Worm (Caenorhabditis elegans) whole organism, mixed stage, embryonic: Measurements from ENCODE around the gene spp-27.

Experiments
- M03D4.4 ChIP-seq: sonication (generic microtip); optimal IDR thresholded peaks from 2 replicates; lab custom pipeline; 2017; ENCODE audit warnings: mild to moderate bottlenecking, missing genetic modification characterization, missing compliant biosample characterization
- blmp-1 ChIP-seq: fragments of 150-350 bp; optimal IDR thresholded peaks from 2 replicates; lab custom pipeline; 2014; ENCODE audit warnings: missing biosample characterization, missing genetic modification characterization
- ceh-39 ChIP-seq: fragments of 150-350 bp; optimal IDR thresholded peaks from 2 replicates; lab custom pipeline; 2014; ENCODE audit warnings: missing biosample characterization, missing genetic modification characterization
- ces-1 ChIP-seq: fragments of 150-350 bp; optimal IDR thresholded peaks from 2 replicates; lab custom pipeline; 2014; ENCODE audit warnings: missing biosample characterization, missing genetic modification reagents, missing genetic modification characterization
- cnd-1 ChIP-seq: fragments of 200-800 bp; sonication (Bioruptor generic); optimal IDR thresholded peaks from 2 replicates; lab custom pipeline; 2018; ENCODE audit warnings: mild to moderate bottlenecking, missing genetic modification characterization, missing compliant biosample characterization
- drap-1 ChIP-seq: fragments of 200-800 bp; sonication (Bioruptor generic); optimal IDR thresholded peaks from 3 replicates; lab custom pipeline; 2018; ENCODE audit warnings: mild to moderate bottlenecking, missing genetic modification characterization, missing compliant biosample characterization
- elt-1 ChIP-seq: sonication (generic microtip); optimal IDR thresholded peaks from 2 replicates; lab custom pipeline; 2017; ENCODE audit warnings: missing genetic modification characterization, mild to moderate bottlenecking, missing compliant biosample characterization, antibody characterized with exemption, moderate library complexity, borderline replicate concordance; ENCODE audit not compliant: insufficient read depth
- elt-3 ChIP-seq: fragments of 150-350 bp; optimal IDR thresholded peaks from 2 replicates; lab custom pipeline; 2014; ENCODE audit warnings: missing biosample characterization, missing genetic modification characterization
- flh-1 ChIP-seq: fragments of 200-800 bp; sonication (Bioruptor generic); optimal IDR thresholded peaks from 2 replicates; lab custom pipeline; 2018; ENCODE audit warnings: mild to moderate bottlenecking, missing genetic modification characterization, moderate library complexity, missing compliant biosample characterization
- ham-2 ChIP-seq: fragments of 200-800 bp; sonication (Bioruptor generic); optimal IDR thresholded peaks from 2 replicates; lab custom pipeline; 2018; ENCODE audit warnings: mild to moderate bottlenecking, missing genetic modification characterization, missing compliant biosample characterization
- hlh-1 ChIP-seq: fragments of 150-350 bp; optimal IDR thresholded peaks from 2 replicates; lab custom pipeline; 2014; ENCODE audit warnings: missing biosample characterization, missing genetic modification reagents, missing genetic modification characterization
- lin-32 ChIP-seq: fragments of 200-800 bp; sonication (Bioruptor generic); optimal IDR thresholded peaks from 2 replicates; lab custom pipeline; 2018; ENCODE audit warnings: mild to moderate bottlenecking, missing genetic modification characterization, missing compliant biosample characterization
- lsy-2 ChIP-seq: fragments of 150-350 bp; optimal IDR thresholded peaks from 2 replicates; lab custom pipeline; 2014; ENCODE audit warnings: missing biosample characterization, missing genetic modification characterization
- mab-5 ChIP-seq: fragments of 150-350 bp; optimal IDR thresholded peaks from 2 replicates; lab custom pipeline; 2014; ENCODE audit warnings: missing biosample characterization, missing genetic modification characterization
- mep-1 ChIP-seq: fragments of 150-350 bp; optimal IDR thresholded peaks from 2 replicates; lab custom pipeline; 2017; ENCODE audit warnings: missing biosample characterization, missing genetic modification reagents, missing genetic modification characterization, inconsistent platforms
- nhr-237 ChIP-seq: fragments of 150-350 bp; optimal IDR thresholded peaks from 2 replicates; lab custom pipeline; 2014; ENCODE audit warnings: missing biosample characterization, missing genetic modification characterization
- nhr-76 ChIP-seq: sonication (generic microtip); optimal IDR thresholded peaks from 2 replicates; lab custom pipeline; 2017; ENCODE audit warnings: missing biosample characterization, missing genetic modification characterization
- pha-4 ChIP-seq: fragments of 150-350 bp; optimal IDR thresholded peaks from 2 replicates; lab custom pipeline; 2018; ENCODE audit warnings: missing biosample characterization, missing genetic modification reagents, missing genetic modification characterization
- sem-2 ChIP-seq: fragments of 200-800 bp; sonication (Bioruptor generic); optimal IDR thresholded peaks from 2 replicates; lab custom pipeline; 2018; ENCODE audit warnings: mild to moderate bottlenecking, missing genetic modification characterization, missing compliant biosample characterization
- snpc-4 ChIP-seq: fragments of 150-350 bp; optimal IDR thresholded peaks from 2 replicates; lab custom pipeline; 2014; ENCODE audit warnings: missing biosample characterization, missing genetic modification characterization
- tbx-8 ChIP-seq: fragments of 200-800 bp; sonication (Bioruptor generic); optimal IDR thresholded peaks from 2 replicates; lab custom pipeline; 2018; ENCODE audit warnings: mild to moderate bottlenecking, missing genetic modification characterization, moderate library complexity, missing compliant biosample characterization
- unc-120 ChIP-seq: sonication (generic microtip); optimal IDR thresholded peaks from 2 replicates; lab custom pipeline; 2017; ENCODE audit warnings: missing genetic modification characterization, missing compliant biosample characterization; ENCODE audit not compliant: poor library complexity, severe bottlenecking
- unc-39 ChIP-seq: fragments of 150-350 bp; optimal IDR thresholded peaks from 2 replicates; lab custom pipeline; 2014; ENCODE audit warnings: missing biosample characterization, missing genetic modification characterization
- unc-62 ChIP-seq: fragments of 150-350 bp; optimal IDR thresholded peaks from 2 replicates; lab custom pipeline; 2014; ENCODE audit warnings: missing biosample characterization, missing genetic modification reagents, missing genetic modification characterization
- zip-8 ChIP-seq: fragments of 150-350 bp; optimal IDR thresholded peaks from 2 replicates; lab custom pipeline; 2014; ENCODE audit warnings: missing biosample characterization, missing genetic modification characterization
- ztf-11 ChIP-seq: fragments of 150-350 bp; optimal IDR thresholded peaks from 2 replicates; lab custom pipeline; 2014; ENCODE audit warnings: missing biosample characterization, missing genetic modification characterization

Gene spp-27

ce11 chrV:6522879-6523497, 33.9 kb downstream of the spp-27 start:
- TF ChIP-seq mab-5 (tag; lab: Kevin White, UChicago) = no peak
- no peak for TF ChIP-seq ces-1 (GFP tag; lab: Kevin White, UChicago)
- no peak for TF ChIP-seq elt-3
- TF ChIP-seq lin-32 = no peak
- no peak for TF ChIP-seq hlh-1 (tag; lab: Kevin White, UChicago)
- no peak for TF ChIP-seq unc-62 (GFP tag; lab: Kevin White, UChicago)
- no peak for TF ChIP-seq zip-8
- no peak for TF ChIP-seq drap-1 (GFP tag; lab: Kevin White, UChicago)
- TF ChIP-seq cnd-1 (tag; lab: Kevin White, UChicago) = no peak
- no peak for TF ChIP-seq unc-120 (tag; lab: Kevin White, UChicago)
- TF ChIP-seq lsy-2 (tag; lab: Kevin White, UChicago) = no peak
- no peak for TF ChIP-seq flh-1 (GFP tag; lab: Kevin White, UChicago)
- no peak for TF ChIP-seq ham-2 (GFP tag; lab: Kevin White, UChicago)
- TF ChIP-seq nhr-76 = no peak
- TF ChIP-seq elt-1 = no peak
- TF ChIP-seq snpc-4 (tag; lab: Kevin White, UChicago) = no peak
- TF ChIP-seq nhr-237 = no peak
- TF ChIP-seq sem-2 (GFP tag; lab: Kevin White, UChicago) = no peak
- TF ChIP-seq, all 35 proteins: peak for 0

DNA sequence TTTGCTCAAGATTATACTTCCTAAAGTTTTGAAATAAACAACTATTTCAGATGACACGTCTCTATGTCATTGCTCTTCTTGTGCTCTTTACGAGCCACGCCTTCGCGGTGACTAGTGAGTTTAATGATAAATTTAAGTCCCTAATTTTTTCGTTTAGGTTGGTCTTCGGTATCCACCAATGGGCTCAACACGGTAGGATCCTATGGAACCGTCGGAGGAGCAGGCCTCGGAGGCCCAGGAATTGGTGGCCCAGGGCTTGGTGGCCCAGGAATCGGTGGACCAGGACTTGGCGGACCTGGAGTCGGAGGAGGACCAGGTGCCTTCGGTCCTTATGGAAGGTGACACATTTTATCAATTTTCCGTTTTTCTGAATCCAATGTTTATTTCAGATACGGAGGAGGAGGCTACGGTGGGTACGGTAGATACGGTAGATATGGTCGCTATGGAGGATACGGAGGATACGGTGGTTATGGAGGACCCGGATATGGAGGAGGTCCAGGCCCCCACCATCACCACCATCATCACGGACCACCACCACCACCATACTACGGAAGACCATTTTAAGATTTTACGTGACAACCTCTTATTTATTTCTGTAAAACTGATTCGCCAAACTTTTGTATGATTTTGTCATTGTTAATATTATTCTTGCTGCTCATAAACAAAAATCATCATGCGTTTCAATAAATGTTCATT, 36.4 kb downstream of the spp-27 start, which contains the start of the genes F46E10.2 and F46E10.18:
Gene F46E10.2 (plus strand): TSS at position 51 of the 696 bp plus-strand sequence.
Gene F46E10.18 (plus strand): TSS at position 646 of the 696 bp plus-strand sequence.
- TF ChIP-seq unc-39 (tag; lab: Kevin White, UChicago) (no peak), lsy-2 (tag; lab: Kevin White, UChicago) (no peak), mep-1 (tag; lab: Kevin White, UChicago) (no peak), nhr-76 (no peak), mab-5 (tag; lab: Kevin White, UChicago) (no peak), ceh-39 (tag; lab: Kevin White, UChicago) (no peak), M03D4.4 (tag; lab: Kevin White, UChicago) (no peak), ztf-11 (tag; lab: Kevin White, UChicago) (no peak), blmp-1 (tag; lab: Kevin White, UChicago) (no peak), flh-1 (GFP tag; lab: Kevin White, UChicago) (no peak), sem-2 (GFP tag; lab: Kevin White, UChicago) (no peak), tbx-8 (no peak)

ce11 chrV:6518225-6518396, 38.8 kb downstream of the spp-27 start, which contains the start of gene F46E10.3:
TSS of gene F46E10.3 (plus strand) at chrV:6518297.
- TF ChIP-seq blmp-1 (tag; lab: Kevin White, UChicago) (no peak), elt-1 (no peak), ces-1 (GFP tag; lab: Kevin White, UChicago) (no peak), zip-8 (no peak), unc-39 (tag; lab: Kevin White, UChicago) (no peak), mep-1 (tag; lab: Kevin White, UChicago) (no peak)

ce11 chrV:6517305-6518224, 39.4 kb downstream of the spp-27 start:
- TF ChIP-seq hlh-1 (tag; lab: Kevin White, UChicago) = peak; percentile 20
- TF ChIP-seq elt-1 = no peak
- no peak for TF ChIP-seq drap-1 (GFP tag; lab: Kevin White, UChicago)
- TF ChIP-seq ham-2 (GFP tag; lab: Kevin White, UChicago) = no peak
- no peak for TF ChIP-seq pha-4 (tag; lab: Kevin White, UChicago)
- TF ChIP-seq unc-120 (tag; lab: Kevin White, UChicago) = peak; percentile 2
- no peak for TF ChIP-seq mep-1 (tag; lab: Kevin White, UChicago)
- no peak for TF ChIP-seq lsy-2 (tag; lab: Kevin White, UChicago)
- TF ChIP-seq M03D4.4 (tag; lab: Kevin White, UChicago) = no peak
